Fruit fly (Drosophila melanogaster): ENCODE measurements around the gene corto.

dm6 chr3R:5059320-5059719, 27.6 kb downstream of the corto start:
- no peak for TF ChIP-seq CG8478 (optimal IDR thresholded peaks at IDR 0.05)
- no peak for TF ChIP-seq CTCF (optimal IDR thresholded peaks at IDR 0.05)
